Fruit fly (Drosophila melanogaster): ENCODE data around the gene milt.

Gene milt

dm6 chr2L:7032517-7032951 is 5.1 kb upstream of the milt start, which contains the start of the genes Rab30 and Caper (continued):
- TF ChIP-seq CG4617 (GFP tag; optimal IDR thresholded peaks at IDR 0.05; ENCODE audit: borderline replicate concordance) (peak; percentile 91), twi (tag; optimal IDR thresholded peaks at IDR 0.05) (peak; percentile 25), Sry-β (GFP tag; optimal IDR thresholded peaks at IDR 0.05) (no peak), abd-A (tag; optimal IDR thresholded peaks at IDR 0.05) (no peak), E2f1 (GFP tag; IDR thresholded peaks at IDR 0.05) (no peak), corto (GFP tag; optimal IDR thresholded peaks at IDR 0.05) (no peak), CG11696 (GFP tag; IDR thresholded peaks at IDR 0.05) (no peak), rib (GFP tag; IDR thresholded peaks at IDR 0.05) (peak; percentile 54; the same call in 1 of the 2 replicates), Dp (GFP tag; optimal IDR thresholded peaks at IDR 0.05) (peak; percentile 47), CG6791 (GFP tag; IDR thresholded peaks at IDR 0.05; ENCODE audit: partially characterized antibody) (peak; percentile 99), CG10543 (GFP tag; optimal IDR thresholded peaks at IDR 0.05) (peak; percentile 39), CG3407 (GFP tag; optimal IDR thresholded peaks at IDR 0.05) (no peak), grn (GFP tag; optimal IDR thresholded peaks at IDR 0.05) (peak; percentile 3), cwo (GFP tag; optimal IDR thresholded peaks at IDR 0.05) (no peak), dmrt11E (tag; optimal IDR thresholded peaks at IDR 0.05) (peak; percentile 37), pb (GFP tag; optimal IDR thresholded peaks at IDR 0.05) (peak; percentile 5), sqz (GFP tag; optimal IDR thresholded peaks at IDR 0.05) (no peak), jumu (GFP tag; optimal IDR thresholded peaks at IDR 0.05) (peak; percentile 67), Drgx (GFP tag; IDR thresholded peaks at IDR 0.05) (no peak), Meics (GFP tag; optimal IDR thresholded peaks at IDR 0.05) (no peak), C15 (GFP tag; IDR thresholded peaks at IDR 0.05) (no peak), CG6272 (GFP tag; IDR thresholded peaks at IDR 0.05) (peak; percentile 61), Pdp1 (GFP tag; optimal IDR thresholded peaks at IDR 0.05) (peak; percentile 54 to 63), CG7357 (GFP tag; IDR thresholded peaks at IDR 0.05) (no peak), CG30403 (GFP tag; optimal IDR thresholded peaks at IDR 0.05) (peak; percentile 69), Vsx1 (GFP tag; optimal IDR thresholded peaks at IDR 0.05) (peak; percentile 8), CHES-1-like (GFP tag; optimal IDR thresholded peaks at IDR 0.05) (peak; percentile 85), CG3847 (GFP tag; IDR thresholded peaks at IDR 0.05) (peak; percentile 74), CG2129 (GFP tag; IDR thresholded peaks at IDR 0.05; ENCODE audit: partially characterized antibody) (peak; percentile 94), Ptx1 (GFP tag; IDR thresholded peaks at IDR 0.05) (no peak; the same call in 1 of the 2 replicates), sob (GFP tag; IDR thresholded peaks at IDR 0.05) (peak; percentile 86), eve (GFP tag; optimal IDR thresholded peaks at IDR 0.05) (no peak), zf30C (GFP tag; optimal IDR thresholded peaks at IDR 0.05) (no peak), wdn (GFP tag; IDR thresholded peaks at IDR 0.05) (no peak), CG16779 (GFP tag; IDR thresholded peaks at IDR 0.05) (no peak), CG11504 (tag; optimal IDR thresholded peaks at IDR 0.05) (no peak), bsh (GFP tag; optimal IDR thresholded peaks at IDR 0.05) (peak in 1 of 2 experiments; percentile 43), CG7271 (tag; optimal IDR thresholded peaks at IDR 0.05) (no peak), chif (GFP tag; optimal IDR thresholded peaks at IDR 0.05) (peak; percentile 37 to 45), CG31388 (GFP tag; optimal IDR thresholded peaks at IDR 0.05) (no peak), CG16815 (GFP tag; optimal IDR thresholded peaks at IDR 0.05) (no peak), NfI (GFP tag; optimal IDR thresholded peaks at IDR 0.05) (peak; percentile 47), Abd-B (GFP tag; optimal IDR thresholded peaks at IDR 0.05) (peak; percentile 74), psq (GFP tag; optimal IDR thresholded peaks at IDR 0.05) (no peak), CG30431 (GFP tag; optimal IDR thresholded peaks at IDR 0.05) (no peak), Blimp-1 (GFP tag; optimal IDR thresholded peaks at IDR 0.05) (no peak), hkb (optimal IDR thresholded peaks at IDR 0.05) (no peak), hkb (GFP tag; IDR thresholded peaks at IDR 0.05) (no peak; the same call in 1 of the 2 replicates), Kr (GFP tag; optimal IDR thresholded peaks at IDR 0.05) (no peak), unpg (GFP tag; optimal IDR thresholded peaks at IDR 0.05) (peak; percentile 22), row (GFP tag; IDR thresholded peaks at IDR 0.05) (peak; percentile 72)
